Worm (Caenorhabditis elegans) whole organism, L3 larva: ENCODE results near the gene msp-77.

Source experiments
- R02D3.7 ChIP-seq: fragments of 150-350 bp; optimal IDR thresholded peaks from 2 replicates; lab custom pipeline; 2014; ENCODE audit warnings: missing biosample characterization, missing genetic modification characterization
- ZK546.5 ChIP-seq: sonication (generic microtip); optimal IDR thresholded peaks from 2 replicates; lab custom pipeline; 2017; ENCODE audit warnings: missing biosample characterization, missing genetic modification characterization
- aly-2 ChIP-seq: fragments of 150-350 bp; optimal IDR thresholded peaks from 2 replicates; lab custom pipeline; 2014; ENCODE audit warnings: missing biosample characterization, missing genetic modification characterization
- ama-1 ChIP-seq: fragments of 150-350 bp; optimal IDR thresholded peaks from 2 replicates; lab custom pipeline; 2018
- ceh-16 ChIP-seq: sonication (generic microtip); optimal IDR thresholded peaks from 2 replicates; lab custom pipeline; 2017; ENCODE audit warnings: missing biosample characterization, missing genetic modification characterization
- ceh-82 ChIP-seq: fragments of 150-350 bp; optimal IDR thresholded peaks from 2 replicates; lab custom pipeline; 2014; ENCODE audit warnings: missing biosample characterization, missing genetic modification characterization
- ceh-9 ChIP-seq: sonication (generic microtip); optimal IDR thresholded peaks from 2 replicates; lab custom pipeline; 2018; ENCODE audit warnings: missing biosample characterization, missing genetic modification characterization
- daf-12 ChIP-seq: fragments of 150-350 bp; optimal IDR thresholded peaks from 2 replicates; lab custom pipeline; 2014; ENCODE audit warnings: missing biosample characterization, missing genetic modification reagents, missing genetic modification characterization
- egl-27 ChIP-seq: sonication (generic microtip); optimal IDR thresholded peaks from 4 replicates; lab custom pipeline; 2017; ENCODE audit warnings: missing biosample characterization, missing genetic modification reagents, missing genetic modification characterization
- egl-5 ChIP-seq: fragments of 150-350 bp; optimal IDR thresholded peaks from 2 replicates; lab custom pipeline; 2017; ENCODE audit warnings: missing biosample characterization, missing genetic modification reagents, missing genetic modification characterization, inconsistent platforms
- elt-1 ChIP-seq: fragments of 150-350 bp; optimal IDR thresholded peaks from 2 replicates; lab custom pipeline; 2014; ENCODE audit warnings: missing biosample characterization, missing genetic modification characterization
- elt-2 ChIP-seq: sonication (generic microtip); optimal IDR thresholded peaks from 2 replicates; lab custom pipeline; 2016; ENCODE audit warnings: missing genetic modification reagents, mild to moderate bottlenecking, missing genetic modification characterization, missing compliant biosample characterization
- elt-3 ChIP-seq, 3 experiments: fragments of 150-350 bp in 1 of 3; sonication (generic microtip) in 2 of 3; optimal IDR thresholded peaks; 2 replicates in 2 of 3; 4 replicates in 1 of 3; lab custom pipeline; 2014 to 2017; ENCODE audit warnings: missing biosample characterization in 3 of 3, missing genetic modification characterization in 3 of 3
- eor-1 ChIP-seq, 2 experiments: fragments of 150-350 bp; optimal IDR thresholded peaks; 2 replicates each; lab custom pipeline; 2014 to 2018; ENCODE audit warnings: missing biosample characterization in 2 of 2, missing genetic modification characterization in 2 of 2
- fkh-10 ChIP-seq: sonication (generic microtip); optimal IDR thresholded peaks from 2 replicates; lab custom pipeline; 2017; ENCODE audit warnings: missing biosample characterization, missing genetic modification reagents, missing genetic modification characterization
- fkh-2 ChIP-seq: fragments of 150-350 bp; optimal IDR thresholded peaks from 2 replicates; lab custom pipeline; 2014; ENCODE audit warnings: missing biosample characterization, missing genetic modification reagents, missing genetic modification characterization
- fos-1 ChIP-seq: fragments of 150-350 bp; optimal IDR thresholded peaks from 2 replicates; lab custom pipeline; 2014; ENCODE audit warnings: missing biosample characterization, missing genetic modification characterization
- hmg-11 ChIP-seq: sonication (generic microtip); optimal IDR thresholded peaks from 2 replicates; lab custom pipeline; 2016; ENCODE audit warnings: missing genetic modification characterization, missing compliant biosample characterization
- jun-1 ChIP-seq: fragments of 150-350 bp; optimal IDR thresholded peaks from 2 replicates; lab custom pipeline; 2014; ENCODE audit warnings: missing biosample characterization, missing genetic modification reagents, missing genetic modification characterization
- lin-15B ChIP-seq: fragments of 150-350 bp; optimal IDR thresholded peaks from 2 replicates; lab custom pipeline; 2014; ENCODE audit warnings: missing biosample characterization, missing genetic modification characterization
- lin-39 ChIP-seq: fragments of 150-350 bp; optimal IDR thresholded peaks from 2 replicates; lab custom pipeline; 2018; ENCODE audit warnings: missing biosample characterization, missing genetic modification reagents, missing genetic modification characterization
- lsy-12 ChIP-seq: sonication (generic microtip); optimal IDR thresholded peaks from 2 replicates; lab custom pipeline; 2016; ENCODE audit warnings: mild to moderate bottlenecking, missing genetic modification characterization, missing compliant biosample characterization
- mdl-1 ChIP-seq: fragments of 150-350 bp; optimal IDR thresholded peaks from 2 replicates; lab custom pipeline; 2014; ENCODE audit warnings: missing biosample characterization, missing genetic modification characterization
- mml-1 ChIP-seq: fragments of 150-350 bp; sonication (generic microtip); optimal IDR thresholded peaks from 3 replicates; lab custom pipeline; 2014; ENCODE audit warnings: missing biosample characterization, missing genetic modification characterization
- nfya-1 ChIP-seq: sonication (generic microtip); optimal IDR thresholded peaks from 2 replicates; lab custom pipeline; 2017; ENCODE audit warnings: missing genetic modification characterization, mild to moderate bottlenecking, missing compliant biosample characterization, antibody characterized with exemption, moderate library complexity; ENCODE audit not compliant: insufficient read depth
- nhr-11 ChIP-seq: fragments of 150-350 bp; optimal IDR thresholded peaks from 2 replicates; lab custom pipeline; 2014; ENCODE audit warnings: missing biosample characterization, missing genetic modification characterization
- nhr-23 ChIP-seq: fragments of 150-350 bp; optimal IDR thresholded peaks from 2 replicates; lab custom pipeline; 2014; ENCODE audit warnings: missing biosample characterization, missing genetic modification reagents, missing genetic modification characterization
- nhr-25 ChIP-seq: sonication (generic microtip); optimal IDR thresholded peaks from 2 replicates; lab custom pipeline; 2017; ENCODE audit warnings: missing biosample characterization, missing genetic modification characterization
- nhr-28 ChIP-seq: fragments of 150-350 bp; optimal IDR thresholded peaks from 2 replicates; lab custom pipeline; 2014; ENCODE audit warnings: missing biosample characterization, missing genetic modification characterization
- nhr-43 ChIP-seq: sonication (generic microtip); optimal IDR thresholded peaks from 2 replicates; lab custom pipeline; 2016; ENCODE audit warnings: mild to moderate bottlenecking, missing genetic modification characterization, missing compliant biosample characterization; ENCODE audit not compliant: poor library complexity, severe bottlenecking
- pha-4 ChIP-seq: fragments of 150-350 bp; optimal IDR thresholded peaks from 2 replicates; lab custom pipeline; 2014; ENCODE audit warnings: missing biosample characterization, missing genetic modification reagents, missing genetic modification characterization
- pqm-1 ChIP-seq: fragments of 150-350 bp; optimal IDR thresholded peaks from 2 replicates; lab custom pipeline; 2017; ENCODE audit warnings: missing biosample characterization, missing genetic modification characterization, inconsistent platforms
- skn-1 ChIP-seq: fragments of 150-350 bp; optimal IDR thresholded peaks from 2 replicates; lab custom pipeline; 2014; ENCODE audit warnings: missing biosample characterization, missing genetic modification characterization
- snpc-4 ChIP-seq: fragments of 150-350 bp; optimal IDR thresholded peaks from 2 replicates; lab custom pipeline; 2014; ENCODE audit warnings: missing biosample characterization, missing genetic modification characterization
- tbx-2 ChIP-seq: sonication (generic microtip); optimal IDR thresholded peaks from 2 replicates; lab custom pipeline; 2016; ENCODE audit warnings: mild to moderate bottlenecking, missing genetic modification characterization, missing compliant biosample characterization
- unc-39 ChIP-seq: sonication (generic microtip); optimal IDR thresholded peaks from 4 replicates; lab custom pipeline; 2017; ENCODE audit warnings: missing biosample characterization, missing genetic modification characterization
- unc-62 ChIP-seq: fragments of 150-350 bp; sonication (generic microtip); optimal IDR thresholded peaks from 4 replicates; lab custom pipeline; 2014; ENCODE audit warnings: missing biosample characterization, missing genetic modification reagents, missing genetic modification characterization
- zag-1 ChIP-seq: fragments of 150-350 bp; optimal IDR thresholded peaks from 2 replicates; lab custom pipeline; 2014; ENCODE audit warnings: missing biosample characterization, missing genetic modification characterization
- ztf-11 ChIP-seq: fragments of 150-350 bp; optimal IDR thresholded peaks from 2 replicates; lab custom pipeline; 2014; ENCODE audit warnings: missing biosample characterization, missing genetic modification characterization

The msp-77 gene

ce11 chrIV:9878893-9879379 lies 15.5 kb upstream of the msp-77 start, which contains the start of gene nhr-4:
TSS of gene nhr-4 (plus strand) at chrIV:9879329.
- no peak for TF ChIP-seq fkh-2 (tag; lab: Kevin White, UChicago)
- TF ChIP-seq pha-4 (tag; lab: Kevin White, UChicago), result no peak
- TF ChIP-seq lin-39, result no peak
- no peak for TF ChIP-seq daf-12 (tag; lab: Kevin White, UChicago)
- no peak for TF ChIP-seq nfya-1 (tag; lab: Kevin White, UChicago)
- no peak for TF ChIP-seq fos-1 (tag; lab: Kevin White, UChicago)
- no peak for TF ChIP-seq eor-1 (tag; optimal IDR thresholded peaks at IDR 0.05; lab: Kevin White, UChicago)
- no peak for TF ChIP-seq nhr-28
- no peak for TF ChIP-seq jun-1 (tag; lab: Kevin White, UChicago)
- no peak for TF ChIP-seq nhr-11 (tag; lab: Kevin White, UChicago)
- no peak for TF ChIP-seq ztf-11 (tag; lab: Kevin White, UChicago)
- no peak for TF ChIP-seq tbx-2 (tag; lab: Kevin White, UChicago)
- no peak for TF ChIP-seq ceh-16 (tag; lab: Kevin White, UChicago)
- TF ChIP-seq mml-1 (tag; lab: Kevin White, UChicago), result no peak
- no peak for TF ChIP-seq egl-27 (tag; lab: Kevin White, UChicago)
- no peak for TF ChIP-seq snpc-4 (tag; lab: Kevin White, UChicago)
- no peak for TF ChIP-seq lin-15B (tag; lab: Kevin White, UChicago)
- no peak for TF ChIP-seq unc-62 (GFP tag; lab: Kevin White, UChicago)
- TF ChIP-seq fkh-10 (GFP tag; lab: Kevin White, UChicago), result no peak
- no peak for TF ChIP-seq lsy-12 (tag; lab: Kevin White, UChicago)

DNA sequence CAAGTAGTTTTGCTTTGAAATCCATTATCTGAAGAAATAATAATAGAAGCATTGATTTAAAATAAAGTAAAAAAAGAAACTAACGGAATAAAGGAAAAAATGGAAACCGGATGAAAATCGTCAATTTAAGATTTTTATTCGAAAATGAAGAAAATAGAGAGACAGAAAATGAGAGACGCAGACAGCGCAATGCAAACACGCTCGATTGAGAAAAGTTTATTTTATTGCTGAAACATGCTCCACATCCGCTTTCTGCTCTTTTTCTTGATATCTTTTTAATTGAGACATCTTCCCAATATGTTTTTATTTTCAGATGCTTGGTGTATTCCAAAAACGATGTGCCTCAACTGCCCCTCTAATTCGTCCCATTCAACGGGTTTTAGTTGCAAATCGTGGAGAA lies 10.2 kb upstream of the msp-77 start, which contains the start of the genes prp-18 and mccc-1:
Gene prp-18 (minus strand): TSS at position 127 of the 400 bp plus-strand sequence.
Gene mccc-1 (plus strand): TSS at position 314 of the 400 bp plus-strand sequence.
- TF ChIP-seq nhr-11 (tag; lab: Kevin White, UChicago) (no peak), pha-4 (tag; lab: Kevin White, UChicago) (no peak), lin-15B (tag; lab: Kevin White, UChicago) (peak; percentile 78), mdl-1 (tag; lab: Kevin White, UChicago) (no peak), snpc-4 (tag; lab: Kevin White, UChicago) (peak; percentile 61), ZK546.5 (tag; lab: Kevin White, UChicago) (no peak), ama-1 (lab: Kevin White, UChicago) (no peak), lin-39 (peak; percentile 59), nhr-25 (tag; lab: Kevin White, UChicago) (no peak), unc-39 (tag; lab: Kevin White, UChicago) (no peak), fos-1 (tag; lab: Kevin White, UChicago) (no peak), ceh-9 (tag; lab: Kevin White, UChicago) (no peak), egl-27 (tag; lab: Kevin White, UChicago) (no peak), lsy-12 (tag; lab: Kevin White, UChicago) (no peak), skn-1 (no peak), pqm-1 (tag; lab: Kevin White, UChicago) (peak; percentile 13), ceh-82 (tag; lab: Kevin White, UChicago) (no peak), elt-3 (tag; optimal IDR thresholded peaks at IDR 0.05; lab: Kevin White, UChicago) (no peak), nfya-1 (tag; lab: Kevin White, UChicago) (no peak), ztf-11 (tag; lab: Kevin White, UChicago) (no peak), R02D3.7 (no peak), jun-1 (tag; lab: Kevin White, UChicago) (no peak), nhr-28 (no peak), hmg-11 (peak; percentile 19), egl-5 (tag; lab: Kevin White, UChicago) (peak; percentile 64), elt-2 (tag; lab: Kevin White, UChicago) (peak; percentile 34), aly-2 (no peak), nhr-23 (tag; lab: Kevin White, UChicago) (no peak), mml-1 (tag; lab: Kevin White, UChicago) (no peak), nhr-43 (tag; lab: Kevin White, UChicago) (no peak), zag-1 (tag; lab: Kevin White, UChicago) (no peak), elt-1 (tag; lab: Kevin White, UChicago) (no peak)
